Worm (Caenorhabditis elegans): ENCODE measurements around the gene K07F5.12.
"Not testable (repeated sequence)": the region's sequence is repeated elsewhere in the genome, so short reads cannot be mapped to it uniquely, and the experiment has no call there.

Gene K07F5.12

ce11 chrIV:9832586-9832985 is 23.2 kb upstream of the K07F5.12 start, which contains the start of gene kin-21:
kin-21 (plus strand) TSS chrIV:9832886.
- TF ChIP-seq ceh-36 (tag; optimal IDR thresholded peaks at IDR 0.05) (no peak), sea-1 (GFP tag; conservative IDR thresholded peaks at IDR 0.05) (no peak), pes-1 (GFP tag; IDR thresholded peaks at IDR 0.05) (no peak), tra-4 (tag; optimal IDR thresholded peaks at IDR 0.05) (no peak), tbx-37 (GFP tag; conservative IDR thresholded peaks at IDR 0.05) (no peak), ets-7 (tag; optimal IDR thresholded peaks at IDR 0.05) (no peak), ama-1 (optimal IDR thresholded peaks at IDR 0.05) (no peak)

ce11 chrIV:9833337-9833736 is 22.5 kb upstream of the K07F5.12 start:
- TF ChIP-seq hmg-4 (GFP tag; optimal IDR thresholded peaks at IDR 0.05): no peak
- no peak for TF ChIP-seq tbx-11 (GFP tag; IDR thresholded peaks at IDR 0.05)
- TF ChIP-seq ets-7 (tag; optimal IDR thresholded peaks at IDR 0.05): no peak
- TF ChIP-seq pes-1 (GFP tag; IDR thresholded peaks at IDR 0.05): no peak

DNA sequence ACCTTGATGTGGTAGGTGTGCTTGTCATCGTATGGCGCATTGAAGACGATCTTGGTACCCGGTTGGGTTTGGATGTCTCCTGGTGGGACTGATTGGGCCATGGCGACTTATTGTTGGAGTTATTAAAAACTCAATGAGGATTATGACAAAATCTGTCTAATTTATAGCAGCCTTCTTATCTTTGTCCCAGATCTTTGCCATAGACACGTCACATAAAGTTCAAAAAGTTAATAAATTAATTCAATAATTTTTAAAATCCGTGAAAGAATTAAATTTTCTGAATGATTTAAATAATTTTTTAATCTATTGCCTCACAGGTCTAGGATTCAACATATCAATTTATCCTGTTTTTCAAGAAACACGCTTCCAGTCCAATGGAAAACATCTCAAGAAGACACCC is 19.5 kb upstream of the K07F5.12 start, which contains the start of gene msp-81:
Gene msp-81 (minus strand): TSS at position 101 of the 400 bp plus-strand sequence.
- no peak for TF ChIP-seq sea-1 (GFP tag; conservative IDR thresholded peaks at IDR 0.05)
- no peak for TF ChIP-seq aly-1 (tag; optimal IDR thresholded peaks at IDR 0.05)
- TF ChIP-seq tbx-37 (GFP tag; conservative IDR thresholded peaks at IDR 0.05): no peak
- TF ChIP-seq hmg-4 (GFP tag; optimal IDR thresholded peaks at IDR 0.05): no peak
- TF ChIP-seq ets-7 (tag; optimal IDR thresholded peaks at IDR 0.05): no peak
- TF ChIP-seq scrt-1 (GFP tag; IDR thresholded peaks at IDR 0.05): no peak
- no peak for TF ChIP-seq ceh-36 (tag; optimal IDR thresholded peaks at IDR 0.05)
- no peak for TF ChIP-seq hnd-1 (tag; optimal IDR thresholded peaks at IDR 0.05)
- no peak for TF ChIP-seq ceh-13 (GFP tag; optimal IDR thresholded peaks at IDR 0.05)
- no peak for TF ChIP-seq ama-1 (optimal IDR thresholded peaks at IDR 0.05)
- no peak for TF ChIP-seq B0310.2 (tag; optimal IDR thresholded peaks at IDR 0.05)
- TF ChIP-seq F13C5.2 (tag; optimal IDR thresholded peaks at IDR 0.05): no peak
- no peak for TF ChIP-seq tbx-11 (GFP tag; IDR thresholded peaks at IDR 0.05)
- TF ChIP-seq tra-4 (tag; optimal IDR thresholded peaks at IDR 0.05): no peak
- no peak for TF ChIP-seq hmbx-1 (tag; optimal IDR thresholded peaks at IDR 0.05)
- no peak for TF ChIP-seq flt-1 (GFP tag; IDR thresholded peaks at IDR 0.05)
- no peak for TF ChIP-seq pes-1 (GFP tag; IDR thresholded peaks at IDR 0.05)

ce11 chrIV:9837349-9837748 is 18.5 kb upstream of the K07F5.12 start, which contains the start of gene msp-10:
msp-10 (plus strand) TSS chrIV:9837649.
- not testable (repeated sequence) for TF ChIP-seq pes-1 (GFP tag; IDR thresholded peaks at IDR 0.05); ceh-36 (tag; optimal IDR thresholded peaks at IDR 0.05); tra-4 (tag; optimal IDR thresholded peaks at IDR 0.05)

ce11 chrIV:9840984-9841590 is 14.7 kb upstream of the K07F5.12 start, which contains the start of the genes kin-24 and msp-56:
kin-24 (minus strand) TSS chrIV:9841084.
msp-56 (plus strand) TSS chrIV:9841540.
- no peak for TF ChIP-seq tra-4 (tag; optimal IDR thresholded peaks at IDR 0.05)
- no peak for TF ChIP-seq B0310.2 (tag; optimal IDR thresholded peaks at IDR 0.05)
- no peak for TF ChIP-seq hmbx-1 (tag; optimal IDR thresholded peaks at IDR 0.05)
- no peak for TF ChIP-seq hnd-1 (tag; optimal IDR thresholded peaks at IDR 0.05)
- no peak for TF ChIP-seq sea-1 (GFP tag; conservative IDR thresholded peaks at IDR 0.05)
- no peak for TF ChIP-seq aly-1 (tag; optimal IDR thresholded peaks at IDR 0.05)
- TF ChIP-seq ama-1 (optimal IDR thresholded peaks at IDR 0.05): no peak
- TF ChIP-seq flt-1 (GFP tag; IDR thresholded peaks at IDR 0.05): no peak
- TF ChIP-seq tbx-11 (GFP tag; IDR thresholded peaks at IDR 0.05): no peak
- no peak for TF ChIP-seq tbx-37 (GFP tag; conservative IDR thresholded peaks at IDR 0.05)
- no peak for TF ChIP-seq F13C5.2 (tag; optimal IDR thresholded peaks at IDR 0.05)
- no peak for TF ChIP-seq hmg-4 (GFP tag; optimal IDR thresholded peaks at IDR 0.05)
- no peak for TF ChIP-seq ets-7 (tag; optimal IDR thresholded peaks at IDR 0.05)
- TF ChIP-seq pes-1 (GFP tag; IDR thresholded peaks at IDR 0.05): no peak
- TF ChIP-seq scrt-1 (GFP tag; IDR thresholded peaks at IDR 0.05): no peak

- TF ChIP-seq tbx-11 (GFP tag; IDR thresholded peaks at IDR 0.05): no peak
- TF ChIP-seq tra-4 (tag; optimal IDR thresholded peaks at IDR 0.05): no peak
- no peak for TF ChIP-seq F13C5.2 (tag; optimal IDR thresholded peaks at IDR 0.05)
- no peak for TF ChIP-seq hmg-4 (GFP tag; optimal IDR thresholded peaks at IDR 0.05)
- TF ChIP-seq ets-7 (tag; optimal IDR thresholded peaks at IDR 0.05): no peak
- TF ChIP-seq ceh-13 (GFP tag; optimal IDR thresholded peaks at IDR 0.05): no peak
- TF ChIP-seq hnd-1 (tag; optimal IDR thresholded peaks at IDR 0.05): no peak
- no peak for TF ChIP-seq scrt-1 (GFP tag; IDR thresholded peaks at IDR 0.05)
- no peak for TF ChIP-seq ceh-36 (tag; optimal IDR thresholded peaks at IDR 0.05)
- TF ChIP-seq ama-1 (optimal IDR thresholded peaks at IDR 0.05): no peak
- no peak for TF ChIP-seq B0310.2 (tag; optimal IDR thresholded peaks at IDR 0.05)
- TF ChIP-seq pes-1 (GFP tag; IDR thresholded peaks at IDR 0.05): no peak
- TF ChIP-seq sea-1 (GFP tag; conservative IDR thresholded peaks at IDR 0.05): no peak
- no peak for TF ChIP-seq flt-1 (GFP tag; IDR thresholded peaks at IDR 0.05)
- TF ChIP-seq hmbx-1 (tag; optimal IDR thresholded peaks at IDR 0.05): no peak
- TF ChIP-seq aly-1 (tag; optimal IDR thresholded peaks at IDR 0.05): no peak
Measured at ce11 chrIV:9842071-9842470, 13.7 kb upstream of the K07F5.12 start, which contains the start of gene K07F5.17. K07F5.17 (plus strand) TSS chrIV:9842371.

DNA sequence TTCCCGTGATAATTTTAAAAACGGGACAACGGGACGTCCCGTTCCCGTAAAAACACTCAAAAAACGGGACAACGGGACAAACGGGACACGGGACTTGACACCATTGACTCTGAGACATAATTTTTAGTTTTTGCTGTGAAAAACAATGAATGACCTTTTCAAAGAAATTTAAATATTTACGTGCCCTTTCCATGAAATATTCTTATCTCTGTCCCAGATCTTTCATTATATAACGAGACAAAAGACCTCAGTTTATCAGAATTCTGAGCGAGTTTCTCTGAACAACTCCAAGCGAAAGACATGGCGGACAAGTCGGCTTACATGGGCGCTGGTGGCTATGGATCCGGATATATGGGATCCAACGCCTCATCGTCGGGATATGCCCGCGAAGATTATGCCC is 12.1 kb upstream of the K07F5.12 start, which contains the start of gene nspd-2:
Gene nspd-2 (plus strand): TSS at position 301 of the 400 bp plus-strand sequence.
- TF ChIP-seq tbx-11 (GFP tag; IDR thresholded peaks at IDR 0.05) (no peak), flt-1 (GFP tag; IDR thresholded peaks at IDR 0.05) (no peak), ets-7 (tag; optimal IDR thresholded peaks at IDR 0.05) (no peak), ama-1 (optimal IDR thresholded peaks at IDR 0.05) (no peak), B0310.2 (tag; optimal IDR thresholded peaks at IDR 0.05) (no peak), hmg-4 (GFP tag; optimal IDR thresholded peaks at IDR 0.05) (no peak), ceh-36 (tag; optimal IDR thresholded peaks at IDR 0.05) (no peak)

DNA sequence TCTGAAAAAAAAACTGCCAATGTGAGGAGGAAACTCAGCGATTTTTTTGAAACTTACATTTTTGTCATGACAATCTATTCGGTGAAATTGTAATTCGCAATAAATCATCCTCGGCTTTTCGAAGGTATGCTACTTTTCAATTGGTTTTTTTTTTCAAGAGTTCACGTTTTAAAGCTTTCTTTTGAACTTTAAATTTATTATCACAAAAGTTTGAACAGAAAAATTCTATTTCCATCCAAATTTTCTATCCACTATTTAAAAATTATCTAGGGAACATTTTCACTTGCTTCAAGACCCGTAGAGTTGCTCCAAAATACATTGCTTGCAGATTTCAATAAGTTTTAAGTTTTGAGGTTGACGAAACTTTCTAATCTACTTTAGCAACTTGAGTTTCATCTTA is 9.2 kb upstream of the K07F5.12 start, which contains the start of gene K07F5.6:
Gene K07F5.6 (minus strand): TSS at position 101 of the 400 bp plus-strand sequence.
- TF ChIP-seq ceh-36 (tag; optimal IDR thresholded peaks at IDR 0.05): no peak
- TF ChIP-seq pes-1 (GFP tag; IDR thresholded peaks at IDR 0.05): no peak
- TF ChIP-seq tbx-11 (GFP tag; IDR thresholded peaks at IDR 0.05): no peak
- TF ChIP-seq hmg-4 (GFP tag; optimal IDR thresholded peaks at IDR 0.05): no peak
- TF ChIP-seq sea-1 (GFP tag; conservative IDR thresholded peaks at IDR 0.05): no peak

Measured in whole organism, early embryonic.